Worm (Caenorhabditis elegans) whole organism, mixed stage, embryonic: ENCODE measurements around the gene F13H10.3.

Experiments
- bed-3 ChIP-seq: fragments of 200-800 bp; sonication (Bioruptor generic); optimal IDR thresholded peaks from 3 replicates; lab custom pipeline; 2018; ENCODE audit warnings: mild to moderate bottlenecking, missing genetic modification characterization, moderate library complexity, missing compliant biosample characterization
- ces-1 ChIP-seq: fragments of 150-350 bp; optimal IDR thresholded peaks from 2 replicates; lab custom pipeline; 2014; ENCODE audit warnings: missing biosample characterization, missing genetic modification reagents, missing genetic modification characterization
- elt-1 ChIP-seq: sonication (generic microtip); optimal IDR thresholded peaks from 2 replicates; lab custom pipeline; 2017; ENCODE audit warnings: missing genetic modification characterization, mild to moderate bottlenecking, missing compliant biosample characterization, antibody characterized with exemption, moderate library complexity, borderline replicate concordance; ENCODE audit not compliant: insufficient read depth
- elt-3 ChIP-seq: fragments of 150-350 bp; optimal IDR thresholded peaks from 2 replicates; lab custom pipeline; 2014; ENCODE audit warnings: missing biosample characterization, missing genetic modification characterization
- lin-13 ChIP-seq: fragments of 150-350 bp; optimal IDR thresholded peaks from 2 replicates; lab custom pipeline; 2014; ENCODE audit warnings: missing biosample characterization, missing genetic modification characterization
- nhr-237 ChIP-seq: fragments of 150-350 bp; optimal IDR thresholded peaks from 2 replicates; lab custom pipeline; 2014; ENCODE audit warnings: missing biosample characterization, missing genetic modification characterization
- nhr-28 ChIP-seq: fragments of 150-350 bp; optimal IDR thresholded peaks from 2 replicates; lab custom pipeline; 2014; ENCODE audit warnings: missing biosample characterization, missing genetic modification characterization
- nhr-76 ChIP-seq: sonication (generic microtip); optimal IDR thresholded peaks from 2 replicates; lab custom pipeline; 2017; ENCODE audit warnings: missing biosample characterization, missing genetic modification characterization
- tbx-8 ChIP-seq: fragments of 200-800 bp; sonication (Bioruptor generic); optimal IDR thresholded peaks from 2 replicates; lab custom pipeline; 2018; ENCODE audit warnings: mild to moderate bottlenecking, missing genetic modification characterization, moderate library complexity, missing compliant biosample characterization
- unc-39 ChIP-seq: fragments of 150-350 bp; optimal IDR thresholded peaks from 2 replicates; lab custom pipeline; 2014; ENCODE audit warnings: missing biosample characterization, missing genetic modification characterization
- unc-62 ChIP-seq: fragments of 150-350 bp; optimal IDR thresholded peaks from 2 replicates; lab custom pipeline; 2014; ENCODE audit warnings: missing biosample characterization, missing genetic modification reagents, missing genetic modification characterization

ce11 chrIV:11030117-11030516 lies 14.4 kb upstream of the F13H10.3 start:
- TF ChIP-seq unc-39: no peak
- TF ChIP-seq nhr-76: no peak
- no peak for TF ChIP-seq bed-3 (GFP tag; lab: Kevin White, UChicago)
- no peak for TF ChIP-seq unc-62 (GFP tag; lab: Kevin White, UChicago)
- TF ChIP-seq elt-1: no peak
- TF ChIP-seq nhr-237: no peak
- TF ChIP-seq tbx-8 (GFP tag; lab: Kevin White, UChicago): no peak
- no peak for TF ChIP-seq nhr-28 (tag; lab: Kevin White, UChicago)
- no peak for TF ChIP-seq elt-3 (tag; lab: Kevin White, UChicago)
- TF ChIP-seq ces-1: no peak
- TF ChIP-seq lin-13 (tag; lab: Kevin White, UChicago): no peak
